Fruit fly (Drosophila melanogaster): ENCODE data around the gene dock.
A peak's percentile ranks its signal among the peaks of the same experiment; 100 is the strongest.

Gene dock

dm6 chr2L:840022-840421 lies 14.3 kb downstream of the dock start:
- TF ChIP-seq CG13204 (GFP tag; optimal IDR thresholded peaks at IDR 0.05) (no peak), CG14655 (GFP tag; optimal IDR thresholded peaks at IDR 0.05) (no peak), Snoo (tag; optimal IDR thresholded peaks at IDR 0.05) (no peak), EcR (GFP tag; optimal IDR thresholded peaks at IDR 0.05) (peak; percentile 69), gl (tag; optimal IDR thresholded peaks at IDR 0.05) (peak; percentile 24), Pif1B (GFP tag; optimal IDR thresholded peaks at IDR 0.05) (no peak)

- peak; percentile 35; the same call in 1 of the 2 replicates for TF ChIP-seq CG32121 (GFP tag; IDR thresholded peaks at IDR 0.05)
- TF ChIP-seq rn (GFP tag; IDR thresholded peaks at IDR 0.05), result no peak
- peak; percentile 25 for TF ChIP-seq CG13204 (GFP tag; optimal IDR thresholded peaks at IDR 0.05)
- peak; percentile 36; the same call in 1 of the 2 replicates for TF ChIP-seq Ets98B (GFP tag; IDR thresholded peaks at IDR 0.05)
- 0 out of 2 replicates have a peak, but pooled peaks have one; percentile 45 for TF ChIP-seq CG12605 (GFP tag; IDR thresholded peaks at IDR 0.05)
- TF ChIP-seq CG17806 (tag; optimal IDR thresholded peaks at IDR 0.05), result no peak
These were observed 14.9 kb downstream of the dock start for dm6 chr2L:840716-841115.

- TF ChIP-seq D1 (tag; optimal IDR thresholded peaks at IDR 0.05) (peak; percentile 78), gl (tag; optimal IDR thresholded peaks at IDR 0.05) (peak; percentile 93), Pif1B (GFP tag; optimal IDR thresholded peaks at IDR 0.05) (peak; percentile 95), CG12605 (GFP tag; IDR thresholded peaks at IDR 0.05) (peak; percentile 96), CG14655 (GFP tag; optimal IDR thresholded peaks at IDR 0.05) (peak; percentile 96), CG8159 (tag; optimal IDR thresholded peaks at IDR 0.05) (peak; percentile 95), rn (GFP tag; IDR thresholded peaks at IDR 0.05) (peak; percentile 95), CG32121 (GFP tag; IDR thresholded peaks at IDR 0.05) (peak; percentile 95), Snoo (tag; optimal IDR thresholded peaks at IDR 0.05) (peak; percentile 97), CG9948 (tag; optimal IDR thresholded peaks at IDR 0.05) (peak; percentile 93), EcR (GFP tag; optimal IDR thresholded peaks at IDR 0.05) (peak; percentile 88), CG34367 (tag; optimal IDR thresholded peaks at IDR 0.05) (peak; percentile 94), CG8301 (tag; optimal IDR thresholded peaks at IDR 0.05) (peak; percentile 93), CG17806 (tag; optimal IDR thresholded peaks at IDR 0.05) (peak; percentile 94), CG15710 (tag; optimal IDR thresholded peaks at IDR 0.05) (peak; percentile 96), Pif1A (GFP tag; optimal IDR thresholded peaks at IDR 0.05) (peak; percentile 94), fd96Ca (GFP tag; IDR thresholded peaks at IDR 0.05) (peak; percentile 96), Ets98B (GFP tag; IDR thresholded peaks at IDR 0.05) (peak; percentile 96), CG13204 (GFP tag; optimal IDR thresholded peaks at IDR 0.05) (no peak), CG4496 (GFP tag; IDR thresholded peaks at IDR 0.05) (peak; percentile 98), CG10348 (GFP tag; IDR thresholded peaks at IDR 0.05) (0 out of 2 replicates have a peak, but pooled peaks have one; percentile 22)
These were observed 15.9 kb downstream of the dock start for dm6 chr2L:841708-842107.

dm6 chr2L:842873-843272 lies 17.1 kb downstream of the dock start:
- TF ChIP-seq CG15710 (tag; optimal IDR thresholded peaks at IDR 0.05), result no peak
- no peak for TF ChIP-seq CG14655 (GFP tag; optimal IDR thresholded peaks at IDR 0.05)
- no peak for TF ChIP-seq gl (tag; optimal IDR thresholded peaks at IDR 0.05)
- peak; percentile 65 for TF ChIP-seq EcR (GFP tag; optimal IDR thresholded peaks at IDR 0.05)

dm6 chr2L:843301-843700 lies 17.5 kb downstream of the dock start:
- TF ChIP-seq fd96Ca (GFP tag; IDR thresholded peaks at IDR 0.05) (no peak), CG13204 (GFP tag; optimal IDR thresholded peaks at IDR 0.05) (no peak), CG10348 (GFP tag; IDR thresholded peaks at IDR 0.05) (no peak), EcR (GFP tag; optimal IDR thresholded peaks at IDR 0.05) (no peak), Pif1A (GFP tag; optimal IDR thresholded peaks at IDR 0.05) (no peak), CG9948 (tag; optimal IDR thresholded peaks at IDR 0.05) (no peak), CG8159 (tag; optimal IDR thresholded peaks at IDR 0.05) (no peak), CG15710 (tag; optimal IDR thresholded peaks at IDR 0.05) (no peak), D1 (tag; optimal IDR thresholded peaks at IDR 0.05) (no peak), Pif1B (GFP tag; optimal IDR thresholded peaks at IDR 0.05) (no peak), CG34367 (tag; optimal IDR thresholded peaks at IDR 0.05) (no peak), CG14655 (GFP tag; optimal IDR thresholded peaks at IDR 0.05) (no peak)

- TF ChIP-seq CG17806 (tag; optimal IDR thresholded peaks at IDR 0.05) (peak; percentile 52), Pif1B (GFP tag; optimal IDR thresholded peaks at IDR 0.05) (no peak), gl (tag; optimal IDR thresholded peaks at IDR 0.05) (peak; percentile 37), CG4496 (GFP tag; IDR thresholded peaks at IDR 0.05) (peak; percentile 75), CG32121 (GFP tag; IDR thresholded peaks at IDR 0.05) (peak; percentile 12; the same call in 1 of the 2 replicates), Ets98B (GFP tag; IDR thresholded peaks at IDR 0.05) (peak; percentile 59), CG8159 (tag; optimal IDR thresholded peaks at IDR 0.05) (peak; percentile 52), CG13204 (GFP tag; optimal IDR thresholded peaks at IDR 0.05) (peak; percentile 23), Pif1A (GFP tag; optimal IDR thresholded peaks at IDR 0.05) (peak; percentile 32), CG12605 (GFP tag; IDR thresholded peaks at IDR 0.05) (peak; percentile 65), rn (GFP tag; IDR thresholded peaks at IDR 0.05) (peak; percentile 33; the same call in 1 of the 2 replicates), CG9948 (tag; optimal IDR thresholded peaks at IDR 0.05) (peak; percentile 32), Snoo (tag; optimal IDR thresholded peaks at IDR 0.05) (no peak), D1 (tag; optimal IDR thresholded peaks at IDR 0.05) (no peak), CG34367 (tag; optimal IDR thresholded peaks at IDR 0.05) (peak; percentile 48), CG14655 (GFP tag; optimal IDR thresholded peaks at IDR 0.05) (peak; percentile 75), fd96Ca (GFP tag; IDR thresholded peaks at IDR 0.05) (peak; percentile 53; the same call in 2 of the 3 replicates), CG15710 (tag; optimal IDR thresholded peaks at IDR 0.05) (peak; percentile 15), CG8301 (tag; optimal IDR thresholded peaks at IDR 0.05) (peak; percentile 70), CG10348 (GFP tag; IDR thresholded peaks at IDR 0.05) (no peak), EcR (GFP tag; optimal IDR thresholded peaks at IDR 0.05) (no peak)
These were observed 18.4 kb downstream of the dock start for dm6 chr2L:843850-844791.

All from whole organism, pupa.